Fruit fly (Drosophila melanogaster) whole organism, wandering third instar larva: ENCODE measurements around the gene CG43084.

ENCODE experiments used
- Abd-B ChIP-seq: fragments of >200 bp; optimal IDR thresholded peaks from 2 replicates; lab custom pipeline; 2017; ENCODE audit warnings: missing biosample characterization, missing genetic modification characterization
- Dfd ChIP-seq: fragments of >200 bp; optimal IDR thresholded peaks from 2 replicates; lab custom pipeline; 2017; ENCODE audit warnings: missing biosample characterization, missing genetic modification characterization
- Hnf4 ChIP-seq: fragments of 200-800 bp; sonication (Bioruptor generic); optimal IDR thresholded peaks from 2 replicates; lab custom pipeline; 2016; ENCODE audit warnings: missing biosample characterization, mild to moderate bottlenecking, missing genetic modification characterization
- Hr78 ChIP-seq: fragments of >200 bp; optimal IDR thresholded peaks from 2 replicates; lab custom pipeline; 2017; ENCODE audit warnings: missing biosample characterization, missing genetic modification characterization
- Hr83 ChIP-seq: fragments of 200-300 bp; sonication (Bioruptor generic); optimal IDR thresholded peaks from 2 replicates; lab custom pipeline; 2016; ENCODE audit warnings: missing biosample characterization, mild to moderate bottlenecking, missing genetic modification characterization, moderate library complexity; ENCODE audit not compliant: poor library complexity, severe bottlenecking
- dl ChIP-seq, 2 experiments: fragments of 175-275, 200-275 bp in 1 of 2; fragments of 200-275 bp in 1 of 2; sonication (Bioruptor generic); optimal IDR thresholded peaks; lab custom pipeline; 2018; ENCODE audit warnings: mild to moderate bottlenecking in 2 of 2, missing biosample characterization in 2 of 2, missing genetic modification characterization in 2 of 2, moderate library complexity in 2 of 2; ENCODE audit not compliant: partially characterized antibody in 2 of 2, insufficient read depth in 1 of 2
- dsf ChIP-seq: sonication (Bioruptor generic); optimal IDR thresholded peaks from 2 replicates; lab custom pipeline; 2016; ENCODE audit warnings: missing biosample characterization, missing genetic modification characterization, borderline replicate concordance
- ey ChIP-seq: fragments of 200-800 bp; sonication (Bioruptor generic); optimal IDR thresholded peaks from 2 replicates; lab custom pipeline; 2016; ENCODE audit warnings: missing biosample characterization, missing genetic modification characterization
- psq ChIP-seq: fragments of 200-800 bp; sonication (Bioruptor generic); optimal IDR thresholded peaks from 3 replicates; lab custom pipeline; 2017; ENCODE audit warnings: missing biosample characterization, mild to moderate bottlenecking, missing genetic modification characterization, moderate library complexity
- usp ChIP-seq: fragments of >200 bp; optimal IDR thresholded peaks from 2 replicates; lab custom pipeline; 2017; ENCODE audit warnings: missing biosample characterization, missing genetic modification characterization
- woc ChIP-seq: sonication (Bioruptor generic); optimal IDR thresholded peaks from 2 replicates; lab custom pipeline; 2016; ENCODE audit warnings: missing biosample characterization, mild to moderate bottlenecking, missing genetic modification characterization

DNA sequence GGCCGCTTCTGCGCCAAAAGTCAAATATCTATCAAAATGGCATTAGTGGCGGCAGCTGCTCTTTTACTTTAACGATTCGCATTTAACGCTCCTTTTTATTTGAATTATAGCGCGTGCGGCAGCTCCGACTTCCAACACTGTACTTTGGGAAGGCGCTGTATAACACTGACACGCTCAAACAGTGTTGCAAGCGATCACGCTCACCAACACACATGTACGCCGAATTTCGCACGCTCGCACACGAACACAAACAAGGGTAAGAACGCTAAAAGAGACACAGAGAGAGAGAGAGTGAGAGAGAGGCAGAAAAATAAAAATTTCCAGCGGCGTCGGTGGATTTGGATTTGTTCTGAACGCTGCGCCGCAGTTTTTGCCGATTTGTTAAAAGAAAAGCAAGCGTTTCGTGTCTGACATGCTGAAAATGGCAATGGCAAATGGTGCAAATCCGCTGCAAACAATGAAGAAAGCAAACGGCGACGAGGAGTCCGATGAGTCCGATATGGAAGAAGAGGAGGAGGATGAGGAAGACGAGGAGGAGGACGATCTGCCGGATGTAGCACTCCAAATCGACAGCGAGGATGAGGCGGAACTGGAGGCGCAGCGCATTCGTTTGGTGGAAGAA lies 30.9 kb upstream of the CG43084 start, which contains the start of gene Phs:
- TF ChIP-seq usp (GFP tag; lab: Kevin White, UChicago) (no peak), ey (GFP tag; lab: Kevin White, UChicago) (peak; percentile 88), psq (GFP tag; lab: Kevin White, UChicago) (peak; percentile 87), Abd-B (GFP tag; lab: Kevin White, UChicago) (no peak), dl (GFP tag; optimal IDR thresholded peaks at IDR 0.05; lab: Kevin White, UChicago; ENCODE audit: insufficient read depth in 1 of 2, partially characterized antibody in 2 of 2) (peak; percentile 21 to 62), Hr78 (no peak), dsf (peak; percentile 85), Hr83 (GFP tag; lab: Kevin White, UChicago) (peak; percentile 99), Dfd (GFP tag; lab: Kevin White, UChicago) (no peak), Hnf4 (GFP tag; lab: Kevin White, UChicago) (peak; percentile 98), woc (GFP tag; lab: Kevin White, UChicago) (peak; percentile 60)
